Fruit fly (Drosophila melanogaster) whole organism, embryonic: ENCODE measurements around the gene Hsp110.
A peak's percentile ranks its signal among the peaks of the same experiment; 100 is the strongest.

Source experiments
- ATbp ChIP-seq: fragments of 200-800 bp; sonication (Bioruptor generic); optimal IDR thresholded peaks from 2 replicates; lab custom pipeline; 2017; ENCODE audit warnings: missing biosample characterization, mild to moderate bottlenecking, missing genetic modification characterization, missing genetic modification reagents
- Atf-2 ChIP-seq: fragments of 200-800 bp; sonication (Bioruptor generic); optimal IDR thresholded peaks from 2 replicates; lab custom pipeline; 2016; ENCODE audit warnings: missing biosample characterization, missing genetic modification characterization
- CG11696 ChIP-seq: fragments of 200-800 bp; sonication (Bioruptor generic); IDR thresholded peaks from 2 replicates; pipeline ENCODE4 v1.3.6; 2022; ENCODE audit warnings: missing biosample characterization, missing genetic modification characterization
- CG12744 ChIP-seq: fragments of 200-800 bp; sonication (Bioruptor generic); optimal IDR thresholded peaks from 2 replicates; lab custom pipeline; 2016; ENCODE audit warnings: missing biosample characterization, missing genetic modification characterization
- CG14050 ChIP-seq: fragments of 200-800 bp; sonication (Bioruptor generic); IDR thresholded peaks from 3 replicates; pipeline ENCODE4 v1.3.6; 2022; ENCODE audit warnings: missing biosample characterization, missing genetic modification characterization
- CG1529 ChIP-seq: fragments of 200-800 bp; sonication (Bioruptor generic); optimal IDR thresholded peaks from 3 replicates; lab custom pipeline; 2018; ENCODE audit warnings: missing biosample characterization, missing genetic modification characterization
- CG15479 ChIP-seq: fragments of 200-800 bp; sonication (Bioruptor generic); optimal IDR thresholded peaks from 3 replicates; lab custom pipeline; 2019; ENCODE audit warnings: missing biosample characterization, mild to moderate bottlenecking, missing genetic modification characterization, moderate library complexity
- CG5180 ChIP-seq: fragments of 200-800 bp; sonication (Bioruptor generic); optimal IDR thresholded peaks from 3 replicates; lab custom pipeline; 2017; ENCODE audit warnings: missing biosample characterization, missing genetic modification characterization, mild to moderate bottlenecking, moderate library complexity, missing genetic modification reagents
- CG6854 ChIP-seq: fragments of 200-800 bp; sonication (Bioruptor generic); optimal IDR thresholded peaks from 3 replicates; lab custom pipeline; 2017; ENCODE audit warnings: missing biosample characterization, mild to moderate bottlenecking, missing genetic modification characterization
- CG7556 ChIP-seq: fragments of 200-800 bp; sonication (Bioruptor generic); optimal IDR thresholded peaks from 2 replicates; lab custom pipeline; 2017; ENCODE audit warnings: missing biosample characterization, mild to moderate bottlenecking, missing genetic modification characterization
- CG9817 ChIP-seq: fragments of 200-800 bp; sonication (Bioruptor generic); optimal IDR thresholded peaks from 2 replicates; lab custom pipeline; 2018; ENCODE audit warnings: missing biosample characterization, mild to moderate bottlenecking, missing genetic modification characterization, moderate library complexity
- D19A ChIP-seq: fragments of 200-800 bp; optimal IDR thresholded peaks from 3 replicates; lab custom pipeline; 2019; ENCODE audit warnings: missing biosample characterization, mild to moderate bottlenecking, missing genetic modification characterization, moderate library complexity
- Dad ChIP-seq: fragments of 200-800 bp; sonication (Bioruptor generic); optimal IDR thresholded peaks from 3 replicates; lab custom pipeline; 2016; ENCODE audit warnings: missing biosample characterization, missing genetic modification characterization
- Dll ChIP-seq: fragments of 200-800 bp; sonication (Bioruptor generic); IDR thresholded peaks from 4 replicates; pipeline ENCODE4 v1.3.6; 2022; ENCODE audit warnings: missing biosample characterization, missing genetic modification characterization; ENCODE audit not compliant: partially characterized antibody
- E2f2 ChIP-seq: fragments of 200-800 bp; sonication (Bioruptor generic); IDR thresholded peaks from 2 replicates; pipeline ENCODE4 v1.3.6; 2022; ENCODE audit warnings: missing biosample characterization, missing genetic modification characterization
- ERR ChIP-seq: fragments of 200-800 bp; sonication (Bioruptor generic); optimal IDR thresholded peaks from 2 replicates; lab custom pipeline; 2016; ENCODE audit warnings: missing biosample characterization, missing genetic modification characterization
- Fer2 ChIP-seq: fragments of 200-800 bp; sonication (Bioruptor generic); optimal IDR thresholded peaks from 2 replicates; lab custom pipeline; 2018; ENCODE audit warnings: missing biosample characterization, mild to moderate bottlenecking, missing genetic modification characterization, moderate library complexity
- Fer3 ChIP-seq: fragments of 200-800 bp; sonication (Bioruptor generic); optimal IDR thresholded peaks from 2 replicates; lab custom pipeline; 2018; ENCODE audit warnings: missing biosample characterization, mild to moderate bottlenecking, missing genetic modification characterization, moderate library complexity
- HLHmδ ChIP-seq: fragments of 200-800 bp; sonication (Bioruptor generic); optimal IDR thresholded peaks from 2 replicates; lab custom pipeline; 2018; ENCODE audit warnings: missing biosample characterization, mild to moderate bottlenecking, missing genetic modification characterization, moderate library complexity
- Hr51 ChIP-seq, 2 experiments: fragments of 200-800 bp; sonication (Bioruptor generic); optimal IDR thresholded peaks; 2 replicates in 1 of 2; 3 replicates in 1 of 2; lab custom pipeline; 2016 to 2018; ENCODE audit warnings: missing biosample characterization in 2 of 2, missing genetic modification characterization in 2 of 2, mild to moderate bottlenecking in 1 of 2, moderate library complexity in 1 of 2
- Lpt ChIP-seq: fragments of >200 bp; optimal IDR thresholded peaks from 2 replicates; lab custom pipeline; 2018; ENCODE audit warnings: missing biosample characterization, missing genetic modification characterization
- MTF-1 ChIP-seq: fragments of 200-800 bp; sonication (Bioruptor generic); optimal IDR thresholded peaks from 2 replicates; lab custom pipeline; 2018; ENCODE audit warnings: missing biosample characterization, mild to moderate bottlenecking, missing genetic modification characterization, borderline replicate concordance
- Sry-β ChIP-seq: fragments of 200-800 bp; sonication (Bioruptor generic); optimal IDR thresholded peaks from 2 replicates; lab custom pipeline; 2018; ENCODE audit warnings: missing biosample characterization, mild to moderate bottlenecking, missing genetic modification characterization, moderate library complexity
- Vsx1 ChIP-seq: fragments of 200-800 bp; sonication (Bioruptor generic); optimal IDR thresholded peaks from 2 replicates; lab custom pipeline; 2017; ENCODE audit warnings: missing biosample characterization, mild to moderate bottlenecking, missing genetic modification characterization, missing genetic modification reagents
- Xbp1 ChIP-seq: fragments of 200-800 bp; sonication (Bioruptor generic); optimal IDR thresholded peaks from 3 replicates; lab custom pipeline; 2016; ENCODE audit warnings: missing biosample characterization, mild to moderate bottlenecking, missing genetic modification characterization
- ara ChIP-seq: fragments of 200-800 bp; sonication (Bioruptor generic); IDR thresholded peaks from 2 replicates; pipeline ENCODE4 v1.3.6; 2022; ENCODE audit warnings: missing biosample characterization, missing genetic modification characterization
- bigmax ChIP-seq: fragments of 200-800 bp; sonication (Bioruptor generic); optimal IDR thresholded peaks from 2 replicates; lab custom pipeline; 2018; ENCODE audit warnings: missing biosample characterization, mild to moderate bottlenecking, missing genetic modification characterization
- ci ChIP-seq: fragments of 200-800 bp; sonication (Bioruptor generic); IDR thresholded peaks from 3 replicates; pipeline ENCODE4 v1.3.6; 2022; ENCODE audit warnings: missing biosample characterization, missing genetic modification characterization
- corto ChIP-seq: fragments of 200-800 bp; sonication (Bioruptor generic); optimal IDR thresholded peaks from 2 replicates; lab custom pipeline; 2016; ENCODE audit warnings: missing biosample characterization, mild to moderate bottlenecking, missing genetic modification characterization, moderate library complexity
- dmrt11E ChIP-seq: fragments of 200-800 bp; sonication (Bioruptor generic); optimal IDR thresholded peaks from 3 replicates; lab custom pipeline; 2018; ENCODE audit warnings: missing biosample characterization, mild to moderate bottlenecking, missing genetic modification characterization, moderate library complexity
- gem ChIP-seq: fragments of 200-800 bp; sonication (Bioruptor generic); optimal IDR thresholded peaks from 2 replicates; lab custom pipeline; 2019; ENCODE audit warnings: missing biosample characterization, mild to moderate bottlenecking, missing genetic modification characterization, moderate library complexity
- gro ChIP-seq: fragments of 200-800 bp; sonication (Bioruptor generic); optimal IDR thresholded peaks from 2 replicates; lab custom pipeline; 2016; ENCODE audit warnings: missing biosample characterization, missing genetic modification characterization
- ham ChIP-seq: fragments of 200-800 bp; sonication (Bioruptor generic); IDR thresholded peaks from 2 replicates; pipeline ENCODE4 v1.3.6; 2022; ENCODE audit warnings: missing biosample characterization, missing genetic modification characterization
- insv ChIP-seq, 2 experiments: fragments of 200-800 bp; sonication (Bioruptor generic); optimal IDR thresholded peaks; 3 replicates each; lab custom pipeline; 2016 to 2018; ENCODE audit warnings: missing biosample characterization in 2 of 2, missing genetic modification characterization in 2 of 2
- lbe ChIP-seq: fragments of 200-800 bp; sonication (Bioruptor generic); optimal IDR thresholded peaks from 2 replicates; lab custom pipeline; 2016; ENCODE audit warnings: missing biosample characterization, mild to moderate bottlenecking, missing genetic modification characterization
- pan ChIP-seq, 4 experiments: fragments of >200 bp in 3 of 4; fragments of 200-800 bp in 1 of 4; sonication (Bioruptor generic) in 1 of 4; optimal IDR thresholded peaks in 3 of 4; IDR thresholded peaks in 1 of 4; 2 replicates each; pipeline versions ENCODE4 v1.3.6 to Lab custom; 2017 to 2022; ENCODE audit warnings: missing biosample characterization in 2 of 4, missing genetic modification characterization in 2 of 4, mixed read lengths in 1 of 4
- sens ChIP-seq: fragments of 200-800 bp; sonication (Bioruptor generic); peaks from one replicate; lab custom pipeline; 2016; ENCODE audit warnings: missing biosample characterization, missing genetic modification characterization
- sima ChIP-seq: fragments of 200-800 bp; sonication (Bioruptor generic); optimal IDR thresholded peaks from 2 replicates; lab custom pipeline; 2016; ENCODE audit warnings: missing biosample characterization, missing genetic modification characterization
- slp2 ChIP-seq: fragments of 200-800 bp; sonication (Bioruptor generic); optimal IDR thresholded peaks from 2 replicates; lab custom pipeline; 2016; ENCODE audit warnings: missing biosample characterization, missing genetic modification characterization
- tgo ChIP-seq: fragments of 200-800 bp; sonication (Bioruptor generic); IDR thresholded peaks from 3 replicates; pipeline ENCODE4 v1.3.6; 2022; ENCODE audit warnings: missing biosample characterization, missing genetic modification characterization
- tll ChIP-seq, 2 experiments: fragments of 200-800 bp in 1 of 2; fragments of >200 bp in 1 of 2; sonication (Bioruptor generic) in 1 of 2; optimal IDR thresholded peaks; 2 replicates each; lab custom pipeline; 2017 to 2019; ENCODE audit warnings: missing biosample characterization in 2 of 2, missing genetic modification characterization in 2 of 2, mild to moderate bottlenecking in 1 of 2, moderate library complexity in 1 of 2
- tna ChIP-seq: fragments of 200-800 bp; sonication (Bioruptor generic); IDR thresholded peaks from 2 replicates; pipeline ENCODE4 v1.3.6; 2022; ENCODE audit warnings: missing biosample characterization, missing genetic modification characterization; ENCODE audit not compliant: partially characterized antibody
- trem ChIP-seq: fragments of 200-800 bp; optimal IDR thresholded peaks from 3 replicates; lab custom pipeline; 2019; ENCODE audit warnings: missing biosample characterization, mild to moderate bottlenecking, missing genetic modification characterization, moderate library complexity
- tup ChIP-seq: fragments of 200-800 bp; sonication (Bioruptor generic); optimal IDR thresholded peaks from 2 replicates; lab custom pipeline; 2016; ENCODE audit warnings: missing biosample characterization, mild to moderate bottlenecking, missing genetic modification characterization, moderate library complexity
- wek ChIP-seq: fragments of 200-800 bp; sonication (Bioruptor generic); optimal IDR thresholded peaks from 3 replicates; lab custom pipeline; 2018; ENCODE audit warnings: missing biosample characterization, mild to moderate bottlenecking, missing genetic modification characterization, moderate library complexity

Gene Hsp110

dm6 chr3L:14076559-14076958, 39.7 kb downstream of the Hsp110 start (continued):
- TF ChIP-seq Fer3 (tag; lab: Kevin White, UChicago) (no peak), CG14050 (GFP tag; lab: Robert Waterston, UW) (no peak), insv (GFP tag; optimal IDR thresholded peaks at IDR 0.05; lab: Kevin White, UChicago) (peak in 1 of 2 experiments; percentile 47), bigmax (GFP tag; lab: Kevin White, UChicago) (no peak), Lpt (GFP tag; lab: Kevin White, UChicago) (no peak), CG15479 (peak; percentile 90), Atf-2 (GFP tag; lab: Kevin White, UChicago) (no peak), CG6854 (GFP tag; lab: Kevin White, UChicago) (no peak), gro (GFP tag; lab: Kevin White, UChicago) (no peak), tup (GFP tag; lab: Kevin White, UChicago) (no peak), CG1529 (no peak), CG9817 (no peak), CG12744 (GFP tag; lab: Kevin White, UChicago) (no peak), Dll (GFP tag; lab: Robert Waterston, UW) (no peak), Hr51 (GFP tag; optimal IDR thresholded peaks at IDR 0.05; lab: Kevin White, UChicago) (no peak), ham (GFP tag; lab: Robert Waterston, UW) (no peak), Sry-β (GFP tag; lab: Kevin White, UChicago) (no peak), MTF-1 (GFP tag; lab: Kevin White, UChicago) (no peak), slp2 (GFP tag; lab: Kevin White, UChicago) (no peak)
- TF ChIP-seq, all 482 proteins: peak for 11

dm6 chr3L:14078227-14078626, 41.4 kb downstream of the Hsp110 start:
- no peak for TF ChIP-seq Dad
- TF ChIP-seq Xbp1 (GFP tag; lab: Kevin White, UChicago): no peak
- no peak for TF ChIP-seq E2f2 (GFP tag; lab: Robert Waterston, UW)
- TF ChIP-seq Vsx1 (GFP tag; lab: Kevin White, UChicago): no peak
- TF ChIP-seq ERR (GFP tag; lab: Kevin White, UChicago): no peak
- TF ChIP-seq sens (GFP tag; lab: Kevin White, UChicago): peak; percentile 55
- TF ChIP-seq, all 482 proteins: peak for 1

dm6 chr3L:14079224-14079623, 42.4 kb downstream of the Hsp110 start:
- peak; percentile 28; the same call in 1 of the 2 replicates for TF ChIP-seq CG11696 (GFP tag; lab: Robert Waterston, UW)
- TF ChIP-seq HLHmδ (GFP tag; lab: Kevin White, UChicago): no peak

- TF ChIP-seq sima (GFP tag; lab: Kevin White, UChicago) (no peak), ATbp (GFP tag; lab: Kevin White, UChicago) (no peak), ci (GFP tag; lab: Robert Waterston, UW) (no peak), ara (no peak), wek (GFP tag; lab: Kevin White, UChicago) (no peak), CG7556 (GFP tag; lab: Kevin White, UChicago) (no peak), D19A (tag; lab: Kevin White, UChicago) (peak; percentile 53), dmrt11E (tag; lab: Kevin White, UChicago) (no peak), pan (optimal IDR thresholded peaks at IDR 0.05; lab: Kevin White, UChicago) (no peak), pan (GFP tag; optimal IDR thresholded peaks at IDR 0.05 in 1 of 2, IDR thresholded peaks at IDR 0.05 in 1 of 2) (no peak), CG5180 (GFP tag; lab: Kevin White, UChicago) (no peak), Fer2 (no peak), sens (GFP tag; lab: Kevin White, UChicago) (peak; percentile 6), tll (GFP tag; optimal IDR thresholded peaks at IDR 0.05; lab: Kevin White, UChicago) (no peak), CG6854 (GFP tag; lab: Kevin White, UChicago) (no peak), trem (tag; lab: Kevin White, UChicago) (no peak), corto (GFP tag; lab: Kevin White, UChicago) (peak; percentile 65), gem (tag; lab: Kevin White, UChicago) (peak; percentile 3), tgo (GFP tag; lab: Robert Waterston, UW) (no peak), lbe (GFP tag; lab: Kevin White, UChicago) (peak; percentile 7), tna (GFP tag; lab: Robert Waterston, UW) (no peak)
These were observed 46.5 kb downstream of the Hsp110 start, which contains the start of gene CG8100 for dm6 chr3L:14083283-14083682. TSS of gene CG8100 (plus strand) at chr3L:14083615.
